Fruit fly (Drosophila melanogaster): Measurements from ENCODE around the gene CG33791.
A peak's percentile ranks its signal among the peaks of the same experiment; 100 is the strongest.

Gene CG33791

DNA sequence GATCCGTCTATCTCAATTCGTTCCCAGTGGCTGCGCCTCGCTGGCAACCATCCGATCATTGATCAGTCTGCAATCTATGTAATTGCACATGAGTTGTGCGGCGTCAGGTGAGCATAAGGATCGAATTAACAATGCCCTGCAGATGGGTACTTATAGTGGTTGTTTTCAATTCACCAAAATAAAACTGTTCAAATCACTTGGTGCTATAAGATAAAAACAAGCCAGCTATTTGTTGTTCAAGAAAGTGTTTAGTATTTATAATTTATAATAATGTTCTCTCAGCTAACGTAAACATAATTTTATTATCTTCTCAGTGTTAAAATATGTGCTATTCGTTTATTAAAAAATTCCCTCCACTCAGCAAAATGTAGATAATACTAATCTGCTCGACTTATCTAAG lies 12.9 kb downstream of the CG33791 start, which contains the start of gene CG12105:
TSS of gene CG12105 (minus strand) at position 101 of the 400 bp plus-strand sequence.
- no peak for TF ChIP-seq CG8478 (optimal IDR thresholded peaks at IDR 0.05)
- TF ChIP-seq CTCF (optimal IDR thresholded peaks at IDR 0.05): no peak

dm6 chr3L:1618116-1618727 lies 15.5 kb downstream of the CG33791 start, which contains the start of the genes CG13926, ABCB7 and CG33230:
Gene CG13926 (minus strand): TSS chr3L:1618158.
Gene ABCB7 (plus strand): TSS chr3L:1618414.
Gene CG33230 (plus strand): TSS chr3L:1618414.
- TF ChIP-seq CG8478 (optimal IDR thresholded peaks at IDR 0.05) (no peak), CTCF (optimal IDR thresholded peaks at IDR 0.05) (no peak)

- TF ChIP-seq CG8478 (optimal IDR thresholded peaks at IDR 0.05) (no peak), CTCF (optimal IDR thresholded peaks at IDR 0.05) (no peak)
Measured at dm6 chr3L:1626924-1627323, 24.2 kb downstream of the CG33791 start.

dm6 chr3L:1628176-1628866 lies 25.6 kb downstream of the CG33791 start, which contains the start of gene CG13928:
Gene CG13928 (minus strand): TSS chr3L:1628377.
- TF ChIP-seq CG8478 (optimal IDR thresholded peaks at IDR 0.05) (no peak), CTCF (optimal IDR thresholded peaks at IDR 0.05) (no peak)

dm6 chr3L:1629064-1629777 lies 26.5 kb downstream of the CG33791 start, which contains the start of gene GC:
Gene GC (minus strand): TSS chr3L:1629301.
- no peak for TF ChIP-seq CTCF (optimal IDR thresholded peaks at IDR 0.05)
- no peak for TF ChIP-seq CG8478 (optimal IDR thresholded peaks at IDR 0.05)

DNA sequence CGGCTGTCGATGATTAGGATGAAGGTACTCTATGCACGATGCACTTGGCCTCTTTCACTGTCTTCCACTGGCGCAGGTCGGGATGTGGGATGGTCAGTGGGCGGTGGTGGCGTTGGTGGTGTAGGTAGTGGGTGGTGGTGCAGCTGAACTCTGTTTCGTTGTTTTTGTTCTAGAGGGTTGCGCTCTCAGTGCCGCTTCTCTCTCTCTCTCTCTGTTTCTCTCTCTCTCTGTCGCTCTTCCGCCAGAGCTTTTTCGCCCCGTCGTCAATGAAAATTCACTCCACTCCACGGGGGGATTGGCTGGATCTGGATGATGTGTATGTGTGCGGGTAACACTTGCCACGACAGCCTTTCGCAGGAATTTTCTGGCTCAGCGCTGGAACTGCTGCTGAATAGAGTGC lies 34.1 kb downstream of the CG33791 start:
- TF ChIP-seq CG8478 (optimal IDR thresholded peaks at IDR 0.05) (no peak), CTCF (optimal IDR thresholded peaks at IDR 0.05) (no peak)

- TF ChIP-seq CG8478 (optimal IDR thresholded peaks at IDR 0.05) (no peak), CTCF (optimal IDR thresholded peaks at IDR 0.05) (no peak)
Measured at dm6 chr3L:1637652-1638051, 34.9 kb downstream of the CG33791 start, which contains the start of gene nSyb. Gene nSyb (minus strand): TSS chr3L:1637752.

dm6 chr3L:1639185-1639812 lies 36.5 kb downstream of the CG33791 start, which contains the start of the genes Mettl2 and Bgb:
Gene Mettl2 (minus strand): TSS chr3L:1639235.
Gene Bgb (plus strand): TSS chr3L:1639711.
- TF ChIP-seq CG8478 (optimal IDR thresholded peaks at IDR 0.05) (no peak), CTCF (optimal IDR thresholded peaks at IDR 0.05) (peak in 1 of 2 experiments; percentile 13)

- no peak for TF ChIP-seq CTCF (optimal IDR thresholded peaks at IDR 0.05)
- no peak for TF ChIP-seq CG8478 (optimal IDR thresholded peaks at IDR 0.05)
Measured at dm6 chr3L:1644920-1645567, 42.3 kb downstream of the CG33791 start, which contains the start of the genes alphaCOP and CG13919. Gene alphaCOP (minus strand): TSS chr3L:1645199. Gene CG13919 (plus strand): TSS chr3L:1645467.

dm6 chr3L:1647276-1647919 lies 44.6 kb downstream of the CG33791 start, which contains the start of the genes CG17249 and Bro:
Gene CG17249 (minus strand): TSS chr3L:1647464.
Gene Bro (plus strand): TSS chr3L:1647869.
- TF ChIP-seq CTCF (optimal IDR thresholded peaks at IDR 0.05) (peak in 1 of 2 experiments; percentile 8), CG8478 (optimal IDR thresholded peaks at IDR 0.05) (no peak)

DNA sequence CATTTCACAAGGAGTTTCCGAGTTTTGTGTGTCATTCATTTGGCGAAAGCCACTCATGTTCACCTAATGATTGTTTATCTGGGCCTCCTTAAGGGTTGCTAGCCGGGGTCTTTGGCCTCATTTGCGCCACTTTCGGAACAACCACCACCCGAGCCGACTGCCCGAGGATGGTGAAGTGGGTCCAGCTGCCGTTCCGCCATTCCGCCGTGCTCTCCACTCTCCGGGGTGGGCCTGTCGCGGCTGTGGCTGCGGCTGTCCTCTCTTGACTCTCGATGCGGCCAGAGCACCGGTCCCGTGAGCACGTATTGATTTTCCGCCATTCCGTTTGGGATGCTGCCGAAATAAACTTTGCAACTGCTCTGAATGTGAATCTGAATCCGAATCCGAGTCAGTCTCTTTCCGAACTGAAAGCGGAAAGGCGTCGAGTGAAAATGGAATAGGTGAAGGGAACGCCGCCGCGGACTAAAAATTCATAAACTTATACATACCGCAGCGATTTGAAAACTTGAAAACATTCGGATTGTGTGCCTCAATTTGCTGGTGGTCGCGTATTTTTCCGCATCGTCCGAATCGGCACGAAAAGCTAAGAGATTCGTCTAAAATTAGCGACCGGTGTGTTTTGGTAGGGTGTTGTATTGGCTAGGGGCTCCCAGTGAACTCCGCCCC lies 46.1 kb downstream of the CG33791 start, which contains the start of gene CG13920:
TSS of gene CG13920 (plus strand) at position 255 of the 666 bp plus-strand sequence.
- no peak for TF ChIP-seq CG8478 (optimal IDR thresholded peaks at IDR 0.05)
- no peak for TF ChIP-seq CTCF (optimal IDR thresholded peaks at IDR 0.05)

dm6 chr3L:1649363-1649762 lies 46.6 kb downstream of the CG33791 start:
- TF ChIP-seq CG8478 (optimal IDR thresholded peaks at IDR 0.05) (no peak), CTCF (optimal IDR thresholded peaks at IDR 0.05) (no peak)

dm6 chr3L:1652700-1653200 lies 50.0 kb downstream of the CG33791 start, which contains the start of the genes CG7970 and Vta1:
Gene CG7970 (plus strand): TSS chr3L:1652750.
Gene Vta1 (minus strand): TSS chr3L:1652900.
- TF ChIP-seq CTCF (optimal IDR thresholded peaks at IDR 0.05) (peak in 1 of 2 experiments; percentile 22), CG8478 (optimal IDR thresholded peaks at IDR 0.05) (no peak)

All from S2 (cell line).